Worm (Caenorhabditis elegans) whole organism, L3 larva: ENCODE measurements around the gene F10E7.6.

Source experiments
- ZK546.5 ChIP-seq: sonication (generic microtip); optimal IDR thresholded peaks from 2 replicates; lab custom pipeline; 2017; ENCODE audit warnings: missing biosample characterization, missing genetic modification characterization
- aly-2 ChIP-seq: fragments of 150-350 bp; optimal IDR thresholded peaks from 2 replicates; lab custom pipeline; 2014; ENCODE audit warnings: missing biosample characterization, missing genetic modification characterization
- ama-1 ChIP-seq: fragments of 150-350 bp; optimal IDR thresholded peaks from 2 replicates; lab custom pipeline; 2018
- ceh-28 ChIP-seq: fragments of 150-350 bp; optimal IDR thresholded peaks from 2 replicates; lab custom pipeline; 2014; ENCODE audit warnings: missing biosample characterization, missing genetic modification reagents, missing genetic modification characterization
- ceh-82 ChIP-seq: fragments of 150-350 bp; optimal IDR thresholded peaks from 2 replicates; lab custom pipeline; 2014; ENCODE audit warnings: missing biosample characterization, missing genetic modification characterization
- ceh-9 ChIP-seq: sonication (generic microtip); optimal IDR thresholded peaks from 2 replicates; lab custom pipeline; 2018; ENCODE audit warnings: missing biosample characterization, missing genetic modification characterization
- daf-12 ChIP-seq: fragments of 150-350 bp; optimal IDR thresholded peaks from 2 replicates; lab custom pipeline; 2014; ENCODE audit warnings: missing biosample characterization, missing genetic modification reagents, missing genetic modification characterization
- egl-27 ChIP-seq: sonication (generic microtip); optimal IDR thresholded peaks from 4 replicates; lab custom pipeline; 2017; ENCODE audit warnings: missing biosample characterization, missing genetic modification reagents, missing genetic modification characterization
- egl-5 ChIP-seq: fragments of 150-350 bp; optimal IDR thresholded peaks from 2 replicates; lab custom pipeline; 2017; ENCODE audit warnings: missing biosample characterization, missing genetic modification reagents, missing genetic modification characterization, inconsistent platforms
- elt-1 ChIP-seq: fragments of 150-350 bp; optimal IDR thresholded peaks from 2 replicates; lab custom pipeline; 2014; ENCODE audit warnings: missing biosample characterization, missing genetic modification characterization
- elt-2 ChIP-seq: sonication (generic microtip); optimal IDR thresholded peaks from 2 replicates; lab custom pipeline; 2016; ENCODE audit warnings: missing genetic modification reagents, mild to moderate bottlenecking, missing genetic modification characterization, missing compliant biosample characterization
- fkh-10 ChIP-seq: sonication (generic microtip); optimal IDR thresholded peaks from 2 replicates; lab custom pipeline; 2017; ENCODE audit warnings: missing biosample characterization, missing genetic modification reagents, missing genetic modification characterization
- fkh-2 ChIP-seq: fragments of 150-350 bp; optimal IDR thresholded peaks from 2 replicates; lab custom pipeline; 2014; ENCODE audit warnings: missing biosample characterization, missing genetic modification reagents, missing genetic modification characterization
- fos-1 ChIP-seq: fragments of 150-350 bp; optimal IDR thresholded peaks from 2 replicates; lab custom pipeline; 2014; ENCODE audit warnings: missing biosample characterization, missing genetic modification characterization
- jun-1 ChIP-seq: fragments of 150-350 bp; optimal IDR thresholded peaks from 2 replicates; lab custom pipeline; 2014; ENCODE audit warnings: missing biosample characterization, missing genetic modification reagents, missing genetic modification characterization
- lin-15B ChIP-seq: fragments of 150-350 bp; optimal IDR thresholded peaks from 2 replicates; lab custom pipeline; 2014; ENCODE audit warnings: missing biosample characterization, missing genetic modification characterization
- lin-39 ChIP-seq: fragments of 150-350 bp; optimal IDR thresholded peaks from 2 replicates; lab custom pipeline; 2018; ENCODE audit warnings: missing biosample characterization, missing genetic modification reagents, missing genetic modification characterization
- mdl-1 ChIP-seq: fragments of 150-350 bp; optimal IDR thresholded peaks from 2 replicates; lab custom pipeline; 2014; ENCODE audit warnings: missing biosample characterization, missing genetic modification characterization
- nfya-1 ChIP-seq: sonication (generic microtip); optimal IDR thresholded peaks from 2 replicates; lab custom pipeline; 2017; ENCODE audit warnings: missing genetic modification characterization, mild to moderate bottlenecking, missing compliant biosample characterization, antibody characterized with exemption, moderate library complexity; ENCODE audit not compliant: insufficient read depth
- nhr-23 ChIP-seq: fragments of 150-350 bp; optimal IDR thresholded peaks from 2 replicates; lab custom pipeline; 2014; ENCODE audit warnings: missing biosample characterization, missing genetic modification reagents, missing genetic modification characterization
- nhr-237 ChIP-seq: fragments of 150-350 bp; optimal IDR thresholded peaks from 2 replicates; lab custom pipeline; 2014; ENCODE audit warnings: missing biosample characterization, missing genetic modification characterization
- nhr-25 ChIP-seq: sonication (generic microtip); optimal IDR thresholded peaks from 2 replicates; lab custom pipeline; 2017; ENCODE audit warnings: missing biosample characterization, missing genetic modification characterization
- nhr-43 ChIP-seq: sonication (generic microtip); optimal IDR thresholded peaks from 2 replicates; lab custom pipeline; 2016; ENCODE audit warnings: mild to moderate bottlenecking, missing genetic modification characterization, missing compliant biosample characterization; ENCODE audit not compliant: poor library complexity, severe bottlenecking
- pha-4 ChIP-seq: fragments of 150-350 bp; optimal IDR thresholded peaks from 2 replicates; lab custom pipeline; 2014; ENCODE audit warnings: missing biosample characterization, missing genetic modification reagents, missing genetic modification characterization
- pqm-1 ChIP-seq: fragments of 150-350 bp; optimal IDR thresholded peaks from 2 replicates; lab custom pipeline; 2017; ENCODE audit warnings: missing biosample characterization, missing genetic modification characterization, inconsistent platforms
- sea-2 ChIP-seq: fragments of 150-350 bp; sonication (generic microtip); optimal IDR thresholded peaks from 4 replicates; lab custom pipeline; 2014; ENCODE audit warnings: missing biosample characterization, missing genetic modification reagents, missing genetic modification characterization
- skn-1 ChIP-seq: fragments of 150-350 bp; optimal IDR thresholded peaks from 2 replicates; lab custom pipeline; 2014; ENCODE audit warnings: missing biosample characterization, missing genetic modification characterization
- unc-62 ChIP-seq: fragments of 150-350 bp; sonication (generic microtip); optimal IDR thresholded peaks from 4 replicates; lab custom pipeline; 2014; ENCODE audit warnings: missing biosample characterization, missing genetic modification reagents, missing genetic modification characterization
- ztf-11 ChIP-seq: fragments of 150-350 bp; optimal IDR thresholded peaks from 2 replicates; lab custom pipeline; 2014; ENCODE audit warnings: missing biosample characterization, missing genetic modification characterization
- ztf-4 ChIP-seq: fragments of 150-350 bp; optimal IDR thresholded peaks from 2 replicates; lab custom pipeline; 2014; ENCODE audit warnings: missing biosample characterization, missing genetic modification characterization

Gene F10E7.6

ce11 chrII:7154711-7155110 lies 41.8 kb downstream of the F10E7.6 start:
- TF ChIP-seq nhr-23 (tag; lab: Kevin White, UChicago) (no peak), ZK546.5 (no peak), sea-2 (GFP tag; lab: Kevin White, UChicago) (no peak), nhr-237 (no peak), ztf-4 (tag; lab: Kevin White, UChicago) (no peak), nfya-1 (no peak), lin-15B (tag; lab: Kevin White, UChicago) (no peak), egl-5 (tag; lab: Kevin White, UChicago) (no peak), lin-39 (no peak), ceh-82 (tag; lab: Kevin White, UChicago) (no peak), unc-62 (no peak), ztf-11 (tag; lab: Kevin White, UChicago) (no peak), aly-2 (no peak), skn-1 (tag; lab: Kevin White, UChicago) (no peak)

DNA sequence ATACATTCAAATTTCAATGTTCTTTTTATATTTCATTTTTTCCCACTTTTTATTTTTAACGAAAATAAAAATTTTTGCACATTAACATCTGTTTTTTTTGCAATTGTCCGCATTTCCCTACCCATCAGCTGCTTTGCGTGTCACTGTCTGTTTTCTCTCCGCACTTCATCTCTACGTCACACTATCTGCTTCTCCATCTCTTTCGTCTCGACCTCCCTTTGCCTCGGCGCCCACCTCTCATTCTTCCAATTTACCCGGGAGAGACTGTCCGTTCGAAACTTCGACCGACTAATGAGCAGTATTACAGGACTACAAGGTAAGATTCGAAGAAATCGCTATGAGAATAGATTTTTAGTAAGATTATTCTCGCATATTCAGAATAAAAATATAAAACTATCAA lies 42.5 kb downstream of the F10E7.6 start, which contains the start of gene C27H5.2:
Gene C27H5.2, plus strand, starts transcription at position 190 of the 400 bp plus-strand sequence.
- TF ChIP-seq nhr-25 (peak; percentile 13), elt-2 (peak; percentile 20), fkh-2 (no peak), ama-1 (lab: Kevin White, UChicago) (peak; percentile 27)

- TF ChIP-seq jun-1 (tag; lab: Kevin White, UChicago) = peak; percentile 54
- peak; percentile 50 for TF ChIP-seq pqm-1 (tag; lab: Kevin White, UChicago)
- no peak for TF ChIP-seq ceh-9 (tag; lab: Kevin White, UChicago)
- TF ChIP-seq fos-1 (tag; lab: Kevin White, UChicago) = peak; percentile 6
- peak; percentile 89 for TF ChIP-seq elt-2
- TF ChIP-seq fkh-10 (GFP tag; lab: Kevin White, UChicago) = no peak
- TF ChIP-seq daf-12 (tag; lab: Kevin White, UChicago) = no peak
- TF ChIP-seq ceh-28 (tag; lab: Kevin White, UChicago) = peak; percentile 42
- peak; percentile 64 for TF ChIP-seq pha-4 (tag; lab: Kevin White, UChicago)
- peak; percentile 18 for TF ChIP-seq nhr-23 (tag; lab: Kevin White, UChicago)
- TF ChIP-seq nhr-25 = peak; percentile 0
These were observed 44.5 kb downstream of the F10E7.6 start for ce11 chrII:7157415-7157814.

DNA sequence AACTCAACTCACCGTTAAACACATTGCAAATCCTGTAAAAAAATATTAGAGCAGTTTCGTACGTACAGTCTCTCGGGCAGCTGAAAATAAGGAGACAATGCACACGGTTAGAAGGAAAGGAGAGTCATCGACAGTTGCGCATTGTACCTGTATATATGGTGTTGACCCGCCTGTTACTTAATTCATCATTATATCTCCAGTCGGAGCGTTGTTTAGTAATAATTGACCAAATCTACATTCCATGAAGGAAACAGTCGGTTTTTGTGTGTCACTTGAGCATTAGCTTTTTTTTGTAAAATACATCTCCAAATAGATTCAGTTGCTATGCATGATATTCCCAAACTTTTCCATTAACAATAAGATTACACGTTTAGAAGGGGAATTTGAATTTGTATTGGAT lies 48.6 kb downstream of the F10E7.6 start, which contains the start of gene C27H5.12:
Gene C27H5.12, minus strand, starts transcription at position 101 of the 400 bp plus-strand sequence.
- TF ChIP-seq pqm-1 (tag; lab: Kevin White, UChicago) (no peak), mdl-1 (tag; lab: Kevin White, UChicago) (no peak), ceh-28 (tag; lab: Kevin White, UChicago) (no peak), nhr-23 (tag; lab: Kevin White, UChicago) (no peak), egl-27 (tag; lab: Kevin White, UChicago) (no peak), jun-1 (tag; lab: Kevin White, UChicago) (no peak), elt-1 (no peak), nhr-43 (no peak), lin-39 (no peak)
